Worm (Caenorhabditis elegans) whole organism, young adult: ENCODE results near the gene rsp-6.
A peak's percentile ranks its signal among the peaks of the same experiment; 100 is the strongest.

Experiments
- C06A6.2 ChIP-seq: fragments of 200-800 bp; sonication (Bioruptor generic); conservative IDR thresholded peaks from 2 replicates; pipeline ENCODE4 v1.3.6; 2022; ENCODE audit warnings: missing genetic modification characterization, missing compliant biosample characterization
- C17E4.6 ChIP-seq: fragments of 200-800 bp; sonication (Bioruptor generic); IDR thresholded peaks from 2 replicates; pipeline ENCODE4 v1.3.6; 2022; ENCODE audit warnings: missing genetic modification reagents, missing genetic modification characterization, missing compliant biosample characterization
- F10E7.11 ChIP-seq: sonication (generic microtip); optimal IDR thresholded peaks from 2 replicates; lab custom pipeline; 2017; ENCODE audit warnings: mild to moderate bottlenecking, missing genetic modification characterization, moderate library complexity, missing compliant biosample characterization
- F33H1.4 ChIP-seq: fragments of 200-800 bp; sonication (Bioruptor generic); IDR thresholded peaks from 2 replicates; pipeline ENCODE4 v1.3.6; 2022; ENCODE audit warnings: missing genetic modification reagents, missing genetic modification characterization, missing compliant biosample characterization
- F39B2.1 ChIP-seq: fragments of 200-800 bp; sonication (Bioruptor generic); IDR thresholded peaks from 2 replicates; pipeline ENCODE4 v1.3.6; 2022; ENCODE audit warnings: missing genetic modification reagents, missing genetic modification characterization, missing compliant biosample characterization
- F49E8.2 ChIP-seq: sonication (generic microtip); optimal IDR thresholded peaks from 3 replicates; lab custom pipeline; 2017; ENCODE audit warnings: missing genetic modification characterization, mild to moderate bottlenecking, missing compliant biosample characterization, antibody characterized with exemption, moderate library complexity; ENCODE audit not compliant: insufficient read depth
- F57C9.4 ChIP-seq: sonication (generic microtip); optimal IDR thresholded peaks from 2 replicates; lab custom pipeline; 2017; ENCODE audit warnings: mild to moderate bottlenecking, missing genetic modification characterization, missing compliant biosample characterization
- T07F8.4 ChIP-seq: sonication (generic microtip); optimal IDR thresholded peaks from 2 replicates; lab custom pipeline; 2016; ENCODE audit warnings: mild to moderate bottlenecking, missing genetic modification characterization, moderate library complexity, missing compliant biosample characterization
- Y53F4B.3 ChIP-seq: fragments of 200-800 bp; sonication (Bioruptor generic); IDR thresholded peaks from 2 replicates; pipeline ENCODE4 v1.3.6; 2022; ENCODE audit warnings: missing genetic modification reagents, missing genetic modification characterization, missing compliant biosample characterization
- Y53G8AR.9 ChIP-seq: fragments of 200-800 bp; sonication (Bioruptor generic); conservative IDR thresholded peaks from 2 replicates; pipeline ENCODE4 v1.3.6; 2022; ENCODE audit warnings: missing genetic modification reagents, missing genetic modification characterization, missing compliant biosample characterization
- Y67H2A.10 ChIP-seq: fragments of 200-800 bp; sonication (Bioruptor generic); conservative IDR thresholded peaks from 2 replicates; pipeline ENCODE4 v1.3.6; 2022; ENCODE audit warnings: missing genetic modification reagents, missing genetic modification characterization, missing compliant biosample characterization
- ZK185.1 ChIP-seq: sonication (generic microtip); optimal IDR thresholded peaks from 2 replicates; lab custom pipeline; 2016; ENCODE audit warnings: mild to moderate bottlenecking, missing genetic modification characterization, missing compliant biosample characterization; ENCODE audit not compliant: poor library complexity, severe bottlenecking
- aptf-3 ChIP-seq: fragments of 200-800 bp; sonication (Bioruptor generic); IDR thresholded peaks from 2 replicates; pipeline ENCODE4 v1.3.6; 2022; ENCODE audit warnings: missing genetic modification characterization, missing compliant biosample characterization
- athp-1 ChIP-seq: sonication (generic microtip); optimal IDR thresholded peaks from 2 replicates; lab custom pipeline; 2017; ENCODE audit warnings: mild to moderate bottlenecking, missing genetic modification characterization, missing compliant biosample characterization
- attf-3 ChIP-seq: fragments of 200-800 bp; sonication (Bioruptor generic); conservative IDR thresholded peaks from 2 replicates; pipeline ENCODE4 v1.3.6; 2022; ENCODE audit warnings: missing genetic modification reagents, missing genetic modification characterization, missing compliant biosample characterization
- attf-5 ChIP-seq: fragments of 200-800 bp; sonication (Bioruptor generic); optimal IDR thresholded peaks from 2 replicates; lab custom pipeline; 2018; ENCODE audit warnings: mild to moderate bottlenecking, missing genetic modification characterization, missing compliant biosample characterization
- bed-1 ChIP-seq: fragments of 200-800 bp; sonication (Bioruptor generic); IDR thresholded peaks from 2 replicates; pipeline ENCODE4 v1.3.6; 2022; ENCODE audit warnings: missing genetic modification reagents, missing genetic modification characterization, missing compliant biosample characterization
- cebp-1 ChIP-seq, 2 experiments: fragments of 200-800 bp in 1 of 2; sonication (Bioruptor generic) in 1 of 2; sonication (generic microtip) in 1 of 2; IDR thresholded peaks in 1 of 2; optimal IDR thresholded peaks in 1 of 2; 2 replicates each; pipeline versions ENCODE4 v1.3.6 to Lab custom; 2017 to 2022; ENCODE audit warnings: missing compliant biosample characterization in 2 of 2, missing genetic modification characterization in 2 of 2, mild to moderate bottlenecking in 1 of 2, missing genetic modification reagents in 1 of 2, moderate library complexity in 1 of 2
- cebp-2 ChIP-seq: fragments of 200-800 bp; sonication (Bioruptor generic); IDR thresholded peaks from 2 replicates; pipeline ENCODE4 v1.3.6; 2022; ENCODE audit warnings: missing genetic modification characterization, missing compliant biosample characterization
- ceh-58 ChIP-seq: fragments of 200-800 bp; sonication (Bioruptor generic); IDR thresholded peaks from 2 replicates; pipeline ENCODE4 v1.3.6; 2022; ENCODE audit warnings: missing genetic modification characterization, missing compliant biosample characterization
- ceh-91 ChIP-seq: fragments of 200-800 bp; sonication (Bioruptor generic); IDR thresholded peaks from 2 replicates; pipeline ENCODE4 v1.3.6; 2022; ENCODE audit warnings: missing genetic modification reagents, missing genetic modification characterization, missing compliant biosample characterization
- die-1 ChIP-seq: sonication (generic microtip); optimal IDR thresholded peaks from 2 replicates; lab custom pipeline; 2016; ENCODE audit warnings: missing genotype, mild to moderate bottlenecking, missing genetic modification characterization, missing compliant biosample characterization
- dpl-1 ChIP-seq: fragments of 150-350 bp; optimal IDR thresholded peaks from 2 replicates; lab custom pipeline; 2014; ENCODE audit warnings: missing biosample characterization, missing genetic modification reagents, missing genetic modification characterization
- gei-17 ChIP-seq: fragments of 200-800 bp; sonication (Bioruptor generic); optimal IDR thresholded peaks from 2 replicates; lab custom pipeline; 2018; ENCODE audit warnings: mild to moderate bottlenecking, missing genetic modification characterization, missing compliant biosample characterization
- him-1 ChIP-seq: sonication (generic microtip); optimal IDR thresholded peaks from 2 replicates; lab custom pipeline; 2016; ENCODE audit warnings: missing genotype, missing genetic modification reagents, missing genetic modification characterization, missing compliant biosample characterization
- hsf-1 ChIP-seq: fragments of 200-800 bp; sonication (Bioruptor generic); IDR thresholded peaks from 2 replicates; pipeline ENCODE4 v1.3.6; 2022; ENCODE audit warnings: missing genetic modification reagents, missing genetic modification characterization, missing compliant biosample characterization
- let-526 ChIP-seq: fragments of 200-800 bp; sonication (Bioruptor generic); IDR thresholded peaks from 2 replicates; pipeline ENCODE4 v1.3.6; 2022; ENCODE audit warnings: missing genetic modification reagents, missing genetic modification characterization, missing compliant biosample characterization
- lin-35 ChIP-seq, 3 experiments: fragments of 150-350 bp in 2 of 3; sonication (generic microtip) in 1 of 3; optimal IDR thresholded peaks; 2 replicates each; lab custom pipeline; 2014 to 2018; ENCODE audit warnings: missing biosample characterization in 3 of 3, missing genetic modification characterization in 3 of 3, missing genetic modification reagents in 3 of 3
- lin-54 ChIP-seq: fragments of 200-800 bp; sonication (Bioruptor generic); optimal IDR thresholded peaks from 2 replicates; lab custom pipeline; 2018; ENCODE audit warnings: mild to moderate bottlenecking, missing genetic modification characterization, missing compliant biosample characterization
- madf-3 ChIP-seq: fragments of 200-800 bp; sonication (Bioruptor generic); IDR thresholded peaks from 2 replicates; pipeline ENCODE4 v1.3.6; 2022; ENCODE audit warnings: missing genetic modification reagents, missing genetic modification characterization, missing compliant biosample characterization
- madf-6 ChIP-seq: fragments of 200-800 bp; sonication (Bioruptor generic); IDR thresholded peaks from 2 replicates; pipeline ENCODE4 v1.3.6; 2022; ENCODE audit warnings: missing genetic modification reagents, missing genetic modification characterization, missing compliant biosample characterization
- madf-8 ChIP-seq: fragments of 200-800 bp; sonication (Bioruptor generic); conservative IDR thresholded peaks from 2 replicates; pipeline ENCODE4 v1.3.6; 2022; ENCODE audit warnings: missing genetic modification reagents, missing genetic modification characterization, missing compliant biosample characterization
- mcd-1 ChIP-seq: fragments of 200-800 bp; sonication (Bioruptor generic); IDR thresholded peaks from 2 replicates; pipeline ENCODE4 v1.3.6; 2022; ENCODE audit warnings: missing genetic modification reagents, missing genetic modification characterization, missing compliant biosample characterization
- mel-28 ChIP-seq: sonication (generic microtip); optimal IDR thresholded peaks from 2 replicates; lab custom pipeline; 2016; ENCODE audit warnings: borderline replicate concordance, mild to moderate bottlenecking, missing genetic modification characterization, missing compliant biosample characterization
- nhr-179 ChIP-seq: sonication (generic microtip); optimal IDR thresholded peaks from 2 replicates; lab custom pipeline; 2016; ENCODE audit warnings: mild to moderate bottlenecking, missing genetic modification characterization, missing compliant biosample characterization
- nhr-80 ChIP-seq: sonication (generic microtip); optimal IDR thresholded peaks from 2 replicates; lab custom pipeline; 2016; ENCODE audit warnings: missing genetic modification characterization, missing compliant biosample characterization
- nhr-90 ChIP-seq: sonication (generic microtip); optimal IDR thresholded peaks from 2 replicates; lab custom pipeline; 2016; ENCODE audit warnings: missing genotype, mild to moderate bottlenecking, missing genetic modification characterization, missing compliant biosample characterization
- sdz-38 ChIP-seq: sonication (generic microtip); optimal IDR thresholded peaks from 2 replicates; lab custom pipeline; 2016; ENCODE audit warnings: missing genotype, missing genetic modification characterization, missing compliant biosample characterization
- somi-1 ChIP-seq: fragments of 200-800 bp; sonication (Bioruptor generic); optimal IDR thresholded peaks from 2 replicates; lab custom pipeline; 2018; ENCODE audit warnings: mild to moderate bottlenecking, missing genetic modification characterization, missing compliant biosample characterization
- tbp1 ChIP-seq: fragments of 200-800 bp; sonication (Bioruptor generic); optimal IDR thresholded peaks from 2 replicates; lab custom pipeline; 2018; ENCODE audit warnings: mild to moderate bottlenecking, missing genetic modification characterization, missing compliant biosample characterization
- tbx-9 ChIP-seq: sonication (generic microtip); optimal IDR thresholded peaks from 2 replicates; lab custom pipeline; 2016; ENCODE audit warnings: borderline replicate concordance, missing genetic modification characterization, inconsistent platforms, missing compliant biosample characterization
- zfh-2 ChIP-seq: fragments of 200-800 bp; sonication (Bioruptor generic); conservative IDR thresholded peaks from 2 replicates; pipeline ENCODE4 v1.3.6; 2022; ENCODE audit warnings: missing genetic modification reagents, missing genetic modification characterization, missing compliant biosample characterization
- ztf-26 ChIP-seq: sonication (generic microtip); optimal IDR thresholded peaks from 2 replicates; lab custom pipeline; 2017; ENCODE audit warnings: missing genetic modification characterization, missing compliant biosample characterization
- ztf-28 ChIP-seq: fragments of 200-800 bp; sonication (Bioruptor generic); IDR thresholded peaks from 2 replicates; pipeline ENCODE4 v1.3.6; 2022; ENCODE audit warnings: missing genetic modification reagents, missing genetic modification characterization, missing compliant biosample characterization
- ztf-3 ChIP-seq: fragments of 200-800 bp; sonication (Bioruptor generic); optimal IDR thresholded peaks from 2 replicates; lab custom pipeline; 2018; ENCODE audit warnings: mild to moderate bottlenecking, missing genetic modification characterization, missing compliant biosample characterization

Gene rsp-6

ce11 chrIV:7790151-7790691 lies 808 bp downstream of the rsp-6 start:
- TF ChIP-seq cebp-1 (GFP tag; IDR thresholded peaks at IDR 0.05; lab: Robert Waterston, UW) (no peak), cebp-1 (tag; optimal IDR thresholded peaks at IDR 0.05; lab: Kevin White, UChicago) (no peak), madf-8 (GFP tag; lab: Robert Waterston, UW) (0 out of 2 replicates have a peak, but pooled peaks have one; percentile 12), madf-6 (GFP tag; lab: Robert Waterston, UW) (no peak), ZK185.1 (no peak), zfh-2 (GFP tag; lab: Robert Waterston, UW) (peak; percentile 36; the same call in 1 of the 2 replicates), dpl-1 (GFP tag; lab: Kevin White, UChicago) (no peak), him-1 (tag; lab: Kevin White, UChicago) (no peak), let-526 (GFP tag; lab: Robert Waterston, UW) (0 out of 2 replicates have a peak, but pooled peaks have one; percentile 47), die-1 (no peak), F49E8.2 (no peak), ztf-3 (GFP tag; lab: Kevin White, UChicago) (no peak), mcd-1 (peak; percentile 7; the same call in 1 of the 2 replicates), madf-3 (GFP tag; lab: Robert Waterston, UW) (peak; percentile 57; the same call in 1 of the 2 replicates)
- TF ChIP-seq, all 124 proteins: peak for 5

- peak; percentile 64 for TF ChIP-seq tbx-9
- peak; percentile 35; the same call in 1 of the 2 replicates for TF ChIP-seq aptf-3 (GFP tag; lab: Robert Waterston, UW)
- 0 out of 2 replicates have a peak, but pooled peaks have one; percentile 10 for TF ChIP-seq ceh-58 (GFP tag; lab: Robert Waterston, UW)
- no peak for TF ChIP-seq somi-1
- TF ChIP-seq nhr-179 = no peak
- TF ChIP-seq ceh-91 (GFP tag; lab: Robert Waterston, UW) = peak; percentile 15; the same call in 1 of the 2 replicates
- TF ChIP-seq lin-54 (GFP tag; lab: Kevin White, UChicago) = peak; percentile 43
- peak; percentile 60 for TF ChIP-seq tbp1 (GFP tag; lab: Kevin White, UChicago)
- peak; percentile 61; the same call in 1 of the 2 replicates for TF ChIP-seq F39B2.1 (GFP tag; lab: Robert Waterston, UW)
- no peak for TF ChIP-seq Y53F4B.3 (GFP tag; lab: Robert Waterston, UW)
- TF ChIP-seq sdz-38 (tag; lab: Kevin White, UChicago) = no peak
- TF ChIP-seq Y67H2A.10 = peak; percentile 33
- TF ChIP-seq F10E7.11 (tag; lab: Kevin White, UChicago) = peak; percentile 69
- peak; percentile 53 for TF ChIP-seq F57C9.4 (tag; lab: Kevin White, UChicago)
- peak; percentile 95 for TF ChIP-seq Y53G8AR.9 (GFP tag; lab: Robert Waterston, UW)
- peak; percentile 72 for TF ChIP-seq madf-6 (GFP tag; lab: Robert Waterston, UW)
- 0 out of 2 replicates have a peak, but pooled peaks have one; percentile 27 for TF ChIP-seq attf-3 (GFP tag; lab: Robert Waterston, UW)
- no peak for TF ChIP-seq die-1
- no peak for TF ChIP-seq bed-1 (GFP tag; lab: Robert Waterston, UW)
- peak; percentile 54; the same call in 1 of the 2 replicates for TF ChIP-seq C17E4.6
- TF ChIP-seq cebp-2 (GFP tag; lab: Robert Waterston, UW) = no peak
- no peak for TF ChIP-seq nhr-90 (tag; lab: Kevin White, UChicago)
- TF ChIP-seq gei-17 = peak; percentile 1
- peak; percentile 75 for TF ChIP-seq hsf-1 (GFP tag; lab: Robert Waterston, UW)
- TF ChIP-seq athp-1 = peak; percentile 88
- peak; percentile 74 for TF ChIP-seq attf-5 (GFP tag; lab: Kevin White, UChicago)
- TF ChIP-seq F33H1.4 (GFP tag; lab: Robert Waterston, UW) = 0 out of 2 replicates have a peak, but pooled peaks have one; percentile 38
- TF ChIP-seq lin-35 (GFP tag; optimal IDR thresholded peaks at IDR 0.05; lab: Kevin White, UChicago) = peak in 1 of 3 experiments; percentile 65
- no peak for TF ChIP-seq mel-28 (tag; lab: Kevin White, UChicago)
- TF ChIP-seq madf-8 (GFP tag; lab: Robert Waterston, UW) = 0 out of 2 replicates have a peak, but pooled peaks have one; percentile 10
- no peak for TF ChIP-seq C06A6.2 (GFP tag; lab: Robert Waterston, UW)
- no peak for TF ChIP-seq ztf-26
- TF ChIP-seq nhr-80 (tag; lab: Kevin White, UChicago) = peak; percentile 22
- TF ChIP-seq ztf-28 (GFP tag; lab: Robert Waterston, UW) = 0 out of 2 replicates have a peak, but pooled peaks have one; percentile 35
- no peak for TF ChIP-seq T07F8.4 (tag; lab: Kevin White, UChicago)
Observed at ce11 chrIV:7789521-7789949, 1.5 kb downstream of the rsp-6 start, which contains the start of gene imp-3. imp-3 (minus strand) TSS chrIV:7789613.
